Fruit fly (Drosophila melanogaster) whole organism, prepupa: ENCODE data around the gene rdx.

Source experiments
- CG3032 ChIP-seq: fragments of 200-800 bp; optimal IDR thresholded peaks from 2 replicates; lab custom pipeline; 2019; ENCODE audit warnings: missing biosample characterization, mild to moderate bottlenecking, missing genetic modification characterization, moderate library complexity
- CG34406 ChIP-seq: fragments of 200-800 bp; sonication (Bioruptor generic); optimal IDR thresholded peaks from 3 replicates; lab custom pipeline; 2016; ENCODE audit warnings: missing biosample characterization, missing genetic modification characterization
- CG6163 ChIP-seq: fragments of 200-800 bp; sonication (Bioruptor generic); IDR thresholded peaks from 3 replicates; pipeline ENCODE4 v1.3.6; 2022; ENCODE audit warnings: missing biosample characterization, missing genetic modification characterization
- CG8319 ChIP-seq: fragments of 200-800 bp; sonication (Bioruptor generic); optimal IDR thresholded peaks from 3 replicates; lab custom pipeline; 2016; ENCODE audit warnings: missing biosample characterization, missing genetic modification characterization
- Hr38 ChIP-seq: sonication (Bioruptor generic); optimal IDR thresholded peaks from 2 replicates; lab custom pipeline; 2016; ENCODE audit warnings: missing biosample characterization, missing genetic modification characterization
- Hr39 ChIP-seq: fragments of 200-800 bp; sonication (Bioruptor generic); optimal IDR thresholded peaks from 2 replicates; lab custom pipeline; 2016; ENCODE audit warnings: missing biosample characterization, missing genetic modification characterization
- Sox14 ChIP-seq: fragments of 200-800 bp; sonication (Bioruptor generic); optimal IDR thresholded peaks from 3 replicates; lab custom pipeline; 2016; ENCODE audit warnings: missing biosample characterization, missing genetic modification characterization
- ss ChIP-seq, 2 experiments: fragments of 200-800 bp; sonication (Bioruptor generic); optimal IDR thresholded peaks; 2 replicates in 1 of 2; 3 replicates in 1 of 2; lab custom pipeline; 2017 to 2018; ENCODE audit warnings: mild to moderate bottlenecking in 2 of 2, missing biosample characterization in 2 of 2, missing genetic modification characterization in 2 of 2, moderate library complexity in 1 of 2

dm6 chr3R:13988923-13989436, 42.9 kb downstream of the rdx start:
- no peak for TF ChIP-seq CG6163 (GFP tag; lab: Robert Waterston, UW)
- TF ChIP-seq Hr39: no peak
- no peak for TF ChIP-seq Hr38 (GFP tag; lab: Kevin White, UChicago)
- no peak for TF ChIP-seq CG8319 (GFP tag; lab: Kevin White, UChicago)
- TF ChIP-seq CG34406 (GFP tag; lab: Kevin White, UChicago): no peak
- no peak for TF ChIP-seq Sox14
- no peak for TF ChIP-seq ss (GFP tag; optimal IDR thresholded peaks at IDR 0.05; lab: Kevin White, UChicago)
- no peak for TF ChIP-seq CG3032 (tag; lab: Kevin White, UChicago)
